Fruit fly (Drosophila melanogaster): Measurements from ENCODE around the gene CG17597.

The CG17597 gene

DNA sequence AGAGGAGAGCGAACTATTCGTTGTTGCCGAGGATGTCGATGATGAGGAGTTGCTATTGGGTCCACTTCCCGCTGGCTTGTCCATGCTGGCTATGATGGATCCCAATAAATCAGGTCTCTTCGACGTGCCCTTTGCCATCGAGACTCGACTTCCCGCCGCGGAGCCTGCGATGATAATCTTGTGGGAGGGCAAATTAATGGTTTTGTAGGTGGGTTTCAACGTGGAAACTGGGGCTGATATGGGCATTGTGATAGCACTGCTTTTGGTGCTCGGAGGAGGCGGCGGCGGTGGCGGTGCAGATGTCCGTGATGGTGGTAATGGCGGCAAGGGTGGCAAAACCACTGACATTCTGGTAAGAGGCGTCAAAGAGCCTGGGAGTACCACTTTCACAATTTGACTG is 3.6 kb upstream of the CG17597 start:
- no peak for TF ChIP-seq CG34367 (tag; optimal IDR thresholded peaks at IDR 0.05)
- no peak for TF ChIP-seq CG32121 (GFP tag; IDR thresholded peaks at IDR 0.05)
- no peak for TF ChIP-seq fd96Ca (GFP tag; IDR thresholded peaks at IDR 0.05)
- no peak for TF ChIP-seq CG8159 (tag; optimal IDR thresholded peaks at IDR 0.05)
- no peak for TF ChIP-seq Pif1B (GFP tag; optimal IDR thresholded peaks at IDR 0.05)
- TF ChIP-seq CG9948 (tag; optimal IDR thresholded peaks at IDR 0.05): no peak
- no peak for TF ChIP-seq CG14655 (GFP tag; optimal IDR thresholded peaks at IDR 0.05)
- no peak for TF ChIP-seq CG8301 (tag; optimal IDR thresholded peaks at IDR 0.05)
- no peak for TF ChIP-seq CG15710 (tag; optimal IDR thresholded peaks at IDR 0.05)
- no peak for TF ChIP-seq EcR (GFP tag; optimal IDR thresholded peaks at IDR 0.05)
- TF ChIP-seq D1 (tag; optimal IDR thresholded peaks at IDR 0.05): no peak
- TF ChIP-seq rn (GFP tag; IDR thresholded peaks at IDR 0.05): no peak
- TF ChIP-seq Snoo (tag; optimal IDR thresholded peaks at IDR 0.05): no peak
- TF ChIP-seq gl (tag; optimal IDR thresholded peaks at IDR 0.05): no peak
- TF ChIP-seq CG10348 (GFP tag; IDR thresholded peaks at IDR 0.05): no peak
- no peak for TF ChIP-seq Ets98B (GFP tag; IDR thresholded peaks at IDR 0.05)

DNA sequence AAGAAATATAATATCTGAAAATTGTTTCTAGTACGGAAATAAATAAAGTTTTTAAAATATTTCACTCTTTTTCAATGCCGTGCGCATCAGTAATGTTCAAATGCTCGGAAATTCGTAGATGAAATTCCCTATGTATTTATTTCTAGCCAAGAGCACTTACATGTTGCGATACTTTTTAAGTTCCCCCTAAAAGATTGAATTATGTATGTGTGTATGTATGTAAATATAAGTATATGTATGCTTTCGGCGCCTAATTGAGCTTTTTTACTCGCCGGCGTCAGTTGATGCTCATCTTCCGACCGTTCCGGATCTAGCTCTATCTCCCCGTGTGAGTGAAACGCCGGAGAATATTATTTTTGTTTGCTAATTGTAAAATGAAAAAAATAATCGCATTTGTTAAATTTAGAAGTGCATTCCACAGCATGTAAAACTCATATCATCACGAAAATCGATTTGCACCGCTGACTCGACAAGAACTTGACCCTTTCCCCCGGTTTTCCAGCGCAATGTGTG is 4.4 kb downstream of the CG17597 start, which contains the start of gene Ugt36E1:
Gene Ugt36E1 (plus strand): TSS at position 275 of the 513 bp plus-strand sequence.
- TF ChIP-seq CG9948 (tag; optimal IDR thresholded peaks at IDR 0.05) (no peak), CG32121 (GFP tag; IDR thresholded peaks at IDR 0.05) (no peak), Ets98B (GFP tag; IDR thresholded peaks at IDR 0.05) (no peak), fd96Ca (GFP tag; IDR thresholded peaks at IDR 0.05) (no peak), CG8159 (tag; optimal IDR thresholded peaks at IDR 0.05) (no peak), CG8301 (tag; optimal IDR thresholded peaks at IDR 0.05) (no peak), CG12605 (GFP tag; IDR thresholded peaks at IDR 0.05) (no peak), Snoo (tag; optimal IDR thresholded peaks at IDR 0.05) (no peak), CG15710 (tag; optimal IDR thresholded peaks at IDR 0.05) (no peak), CG10348 (GFP tag; IDR thresholded peaks at IDR 0.05) (no peak), CG4496 (GFP tag; IDR thresholded peaks at IDR 0.05) (no peak), Pif1A (GFP tag; optimal IDR thresholded peaks at IDR 0.05) (no peak), D1 (tag; optimal IDR thresholded peaks at IDR 0.05) (no peak), CG17806 (tag; optimal IDR thresholded peaks at IDR 0.05) (no peak), gl (tag; optimal IDR thresholded peaks at IDR 0.05) (no peak), CG14655 (GFP tag; optimal IDR thresholded peaks at IDR 0.05) (no peak), CG13204 (GFP tag; optimal IDR thresholded peaks at IDR 0.05) (no peak), rn (GFP tag; IDR thresholded peaks at IDR 0.05) (no peak), CG34367 (tag; optimal IDR thresholded peaks at IDR 0.05) (no peak), EcR (GFP tag; optimal IDR thresholded peaks at IDR 0.05) (no peak)

DNA sequence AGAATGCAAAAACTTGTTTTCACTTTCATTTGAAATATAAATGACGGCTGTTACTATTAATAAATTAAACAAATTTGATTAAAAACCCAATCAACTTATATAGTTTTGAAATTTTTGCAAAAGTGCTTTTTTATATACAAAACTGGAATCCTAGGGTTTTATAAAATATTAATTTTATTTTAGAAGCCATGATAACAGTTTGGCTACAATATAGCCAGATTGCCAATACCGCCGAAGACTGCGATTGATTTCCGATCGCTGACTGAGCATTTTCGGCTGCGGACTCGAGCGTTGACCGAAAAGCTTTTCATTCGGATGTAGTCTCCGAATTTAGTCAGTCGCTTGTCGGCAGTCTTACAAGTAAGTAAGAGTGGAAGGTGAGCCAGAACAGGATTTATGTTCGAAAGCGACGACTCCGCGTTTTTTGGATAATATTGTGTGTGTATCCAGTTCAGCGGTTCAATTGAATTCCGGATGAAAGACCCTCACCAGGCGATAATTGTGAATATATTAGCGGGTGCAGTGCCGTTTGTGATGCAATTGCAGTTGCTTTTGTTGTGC is 7.6 kb downstream of the CG17597 start, which contains the start of gene Ugt36D1:
Gene Ugt36D1 (plus strand): TSS at position 306 of the 561 bp plus-strand sequence.
- peak; percentile 48; the same call in 1 of the 3 replicates for TF ChIP-seq CG4496 (GFP tag; IDR thresholded peaks at IDR 0.05)
- peak; percentile 80 for TF ChIP-seq EcR (GFP tag; optimal IDR thresholded peaks at IDR 0.05)
- peak; percentile 25 for TF ChIP-seq Snoo (tag; optimal IDR thresholded peaks at IDR 0.05)
- peak; percentile 31; the same call in 1 of the 2 replicates for TF ChIP-seq Ets98B (GFP tag; IDR thresholded peaks at IDR 0.05)
- TF ChIP-seq CG13204 (GFP tag; optimal IDR thresholded peaks at IDR 0.05): no peak
- TF ChIP-seq CG32121 (GFP tag; IDR thresholded peaks at IDR 0.05): 0 out of 2 replicates have a peak, but pooled peaks have one; percentile 20
- TF ChIP-seq CG8159 (tag; optimal IDR thresholded peaks at IDR 0.05): no peak
- TF ChIP-seq Pif1B (GFP tag; optimal IDR thresholded peaks at IDR 0.05): peak; percentile 27

DNA sequence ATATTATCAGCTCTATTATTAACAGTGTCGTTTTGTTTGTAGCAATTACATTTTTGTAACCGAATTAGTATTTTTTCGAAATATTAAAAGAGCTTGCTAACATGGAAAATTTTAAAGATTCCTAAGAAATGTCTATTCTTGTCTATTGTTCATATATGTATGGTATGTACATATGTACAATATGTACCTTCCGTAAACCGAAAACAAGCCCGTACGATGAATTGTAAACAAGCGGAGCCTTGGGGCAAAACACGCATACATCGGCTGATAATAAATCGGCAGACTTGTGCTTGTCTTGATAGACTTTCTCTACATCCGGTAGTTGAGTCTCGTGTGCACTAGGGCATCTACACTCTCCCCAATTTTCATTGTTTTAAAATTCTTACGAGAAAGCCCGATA is 8.1 kb downstream of the CG17597 start:
- TF ChIP-seq CG14655 (GFP tag; optimal IDR thresholded peaks at IDR 0.05) (no peak), Pif1A (GFP tag; optimal IDR thresholded peaks at IDR 0.05) (no peak), Snoo (tag; optimal IDR thresholded peaks at IDR 0.05) (no peak), CG13204 (GFP tag; optimal IDR thresholded peaks at IDR 0.05) (no peak), rn (GFP tag; IDR thresholded peaks at IDR 0.05) (no peak), CG8159 (tag; optimal IDR thresholded peaks at IDR 0.05) (no peak), D1 (tag; optimal IDR thresholded peaks at IDR 0.05) (no peak), CG17806 (tag; optimal IDR thresholded peaks at IDR 0.05) (no peak), fd96Ca (GFP tag; IDR thresholded peaks at IDR 0.05) (no peak), CG4496 (GFP tag; IDR thresholded peaks at IDR 0.05) (no peak)

DNA sequence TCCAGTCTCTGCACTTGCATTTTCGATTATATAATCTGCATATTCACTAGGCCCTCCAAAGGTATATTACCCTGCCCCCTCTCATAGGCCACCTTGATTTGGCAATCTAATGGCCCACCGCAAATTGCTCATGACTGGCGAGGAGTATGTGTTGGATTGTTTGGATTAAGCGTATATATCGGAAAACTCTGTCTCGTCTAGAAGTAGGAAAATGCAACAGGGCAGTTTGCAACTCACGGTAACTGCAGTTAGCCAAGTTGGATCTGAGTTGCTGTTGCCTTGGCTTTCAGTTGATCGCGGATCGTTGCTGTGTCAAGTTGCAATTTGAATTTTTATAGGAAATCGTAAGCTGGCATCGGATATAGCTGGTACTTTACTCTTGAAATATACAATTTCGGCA is 11.9 kb downstream of the CG17597 start, which contains the start of gene Ugt36F1:
Gene Ugt36F1 (plus strand): TSS at position 301 of the 400 bp plus-strand sequence.
- TF ChIP-seq gl (tag; optimal IDR thresholded peaks at IDR 0.05): no peak

DNA sequence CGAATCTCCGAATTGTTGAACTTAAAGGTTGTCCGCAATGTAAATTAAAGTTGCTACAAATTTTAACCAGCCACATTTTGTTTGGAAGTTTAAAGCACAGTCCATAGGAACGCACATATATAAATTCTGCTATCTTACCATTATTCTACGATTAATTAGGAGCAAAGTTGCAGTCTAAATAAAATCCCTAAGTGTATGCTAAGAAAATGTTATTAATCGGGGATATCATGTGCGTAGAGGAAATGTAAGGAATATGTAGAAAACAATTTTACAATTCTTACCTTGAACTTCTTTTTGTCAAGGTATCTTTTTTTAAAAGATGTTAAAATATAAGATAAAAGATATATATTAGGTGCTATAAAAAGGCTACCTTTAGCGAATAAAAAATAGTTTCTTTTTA is 12.6 kb downstream of the CG17597 start:
- TF ChIP-seq CG8301 (tag; optimal IDR thresholded peaks at IDR 0.05) (no peak), gl (tag; optimal IDR thresholded peaks at IDR 0.05) (no peak), CG13204 (GFP tag; optimal IDR thresholded peaks at IDR 0.05) (no peak), CG12605 (GFP tag; IDR thresholded peaks at IDR 0.05) (no peak), Pif1B (GFP tag; optimal IDR thresholded peaks at IDR 0.05) (no peak), Snoo (tag; optimal IDR thresholded peaks at IDR 0.05) (no peak), fd96Ca (GFP tag; IDR thresholded peaks at IDR 0.05) (no peak), EcR (GFP tag; optimal IDR thresholded peaks at IDR 0.05) (no peak), CG15710 (tag; optimal IDR thresholded peaks at IDR 0.05) (no peak), Ets98B (GFP tag; IDR thresholded peaks at IDR 0.05) (no peak), CG34367 (tag; optimal IDR thresholded peaks at IDR 0.05) (no peak)
